Worm (Caenorhabditis elegans): ENCODE measurements around the gene oac-29.

Gene oac-29

ce11 chrV:8637666-8638271 lies 2.3 kb upstream of the oac-29 start, which contains the start of the genes F28A12.10 and acd-4:
Gene F28A12.10, minus strand, starts transcription at chrV:8637766.
Gene acd-4, plus strand, starts transcription at chrV:8638221.
- TF ChIP-seq dao-5 (tag; optimal IDR thresholded peaks at IDR 0.05) (no peak), him-1 (tag; optimal IDR thresholded peaks at IDR 0.05) (no peak), W03F9.2 (tag; optimal IDR thresholded peaks at IDR 0.05) (no peak)

- TF ChIP-seq him-1 (tag; optimal IDR thresholded peaks at IDR 0.05) (no peak), W03F9.2 (tag; optimal IDR thresholded peaks at IDR 0.05) (no peak), dao-5 (tag; optimal IDR thresholded peaks at IDR 0.05) (no peak)
Measured at ce11 chrV:8636907-8637306, 1.4 kb upstream of the oac-29 start, which contains the start of gene grl-12. Gene grl-12, minus strand, starts transcription at chrV:8637007.

ce11 chrV:8632788-8633187 lies 2.7 kb downstream of the oac-29 start:
- TF ChIP-seq W03F9.2 (tag; optimal IDR thresholded peaks at IDR 0.05) (no peak), him-1 (tag; optimal IDR thresholded peaks at IDR 0.05) (no peak), dao-5 (tag; optimal IDR thresholded peaks at IDR 0.05) (no peak)

ce11 chrV:8631277-8631765 lies 4.2 kb downstream of the oac-29 start, which contains the start of gene atg-18:
Gene atg-18, minus strand, starts transcription at chrV:8631327.
- TF ChIP-seq dao-5 (tag; optimal IDR thresholded peaks at IDR 0.05) (no peak), W03F9.2 (tag; optimal IDR thresholded peaks at IDR 0.05) (peak; percentile 47), him-1 (tag; optimal IDR thresholded peaks at IDR 0.05) (no peak)

ce11 chrV:8629029-8629428 lies 6.4 kb downstream of the oac-29 start, which contains the start of gene F41E6.12:
Gene F41E6.12, minus strand, starts transcription at chrV:8629129.
- TF ChIP-seq dao-5 (tag; optimal IDR thresholded peaks at IDR 0.05), result no peak
- no peak for TF ChIP-seq him-1 (tag; optimal IDR thresholded peaks at IDR 0.05)
- TF ChIP-seq W03F9.2 (tag; optimal IDR thresholded peaks at IDR 0.05), result no peak

ce11 chrV:8627580-8627979 lies 7.9 kb downstream of the oac-29 start:
- no peak for TF ChIP-seq him-1 (tag; optimal IDR thresholded peaks at IDR 0.05)

- no peak for TF ChIP-seq him-1 (tag; optimal IDR thresholded peaks at IDR 0.05)
- no peak for TF ChIP-seq dao-5 (tag; optimal IDR thresholded peaks at IDR 0.05)
- no peak for TF ChIP-seq W03F9.2 (tag; optimal IDR thresholded peaks at IDR 0.05)
Measured at ce11 chrV:8626406-8626805, 9.1 kb downstream of the oac-29 start.

- TF ChIP-seq W03F9.2 (tag; optimal IDR thresholded peaks at IDR 0.05), result no peak
- no peak for TF ChIP-seq him-1 (tag; optimal IDR thresholded peaks at IDR 0.05)
- no peak for TF ChIP-seq dao-5 (tag; optimal IDR thresholded peaks at IDR 0.05)
Measured at ce11 chrV:8623754-8624153, 11.7 kb downstream of the oac-29 start, which contains the start of gene F41E6.17. Gene F41E6.17, plus strand, starts transcription at chrV:8624101.

- TF ChIP-seq him-1 (tag; optimal IDR thresholded peaks at IDR 0.05), result no peak
- TF ChIP-seq dao-5 (tag; optimal IDR thresholded peaks at IDR 0.05), result no peak
- TF ChIP-seq W03F9.2 (tag; optimal IDR thresholded peaks at IDR 0.05), result no peak
Measured at ce11 chrV:8622314-8622713, 13.2 kb downstream of the oac-29 start, which contains the start of gene F41E6.1. Gene F41E6.1, plus strand, starts transcription at chrV:8622614.

ce11 chrV:8621213-8621612 lies 14.3 kb downstream of the oac-29 start, which contains the start of gene idpc-2:
Gene idpc-2, minus strand, starts transcription at chrV:8621313.
- no peak for TF ChIP-seq dao-5 (tag; optimal IDR thresholded peaks at IDR 0.05)
- TF ChIP-seq him-1 (tag; optimal IDR thresholded peaks at IDR 0.05), result no peak
- no peak for TF ChIP-seq W03F9.2 (tag; optimal IDR thresholded peaks at IDR 0.05)

ce11 chrV:8618738-8619137 lies 16.7 kb downstream of the oac-29 start, which contains the start of gene grd-5:
Gene grd-5, plus strand, starts transcription at chrV:8619032.
- no peak for TF ChIP-seq him-1 (tag; optimal IDR thresholded peaks at IDR 0.05)
- no peak for TF ChIP-seq W03F9.2 (tag; optimal IDR thresholded peaks at IDR 0.05)
- TF ChIP-seq dao-5 (tag; optimal IDR thresholded peaks at IDR 0.05), result no peak

- TF ChIP-seq dao-5 (tag; optimal IDR thresholded peaks at IDR 0.05), result no peak
- TF ChIP-seq him-1 (tag; optimal IDR thresholded peaks at IDR 0.05), result no peak
- no peak for TF ChIP-seq W03F9.2 (tag; optimal IDR thresholded peaks at IDR 0.05)
Measured at ce11 chrV:8615711-8616110, 19.8 kb downstream of the oac-29 start.

ce11 chrV:8610633-8611404 lies 24.7 kb downstream of the oac-29 start, which contains the start of gene fip-4:
Gene fip-4, minus strand, starts transcription at chrV:8611268.
- no peak for TF ChIP-seq dao-5 (tag; optimal IDR thresholded peaks at IDR 0.05)
- no peak for TF ChIP-seq him-1 (tag; optimal IDR thresholded peaks at IDR 0.05)
- TF ChIP-seq W03F9.2 (tag; optimal IDR thresholded peaks at IDR 0.05), result no peak

Data from whole organism, L4/young adult.